Worm (Caenorhabditis elegans) whole organism, young adult: ENCODE data around the gene rgs-2.

ENCODE experiments used
- lsy-27 ChIP-seq: sonication (generic microtip); optimal IDR thresholded peaks from 2 replicates; lab custom pipeline; 2017; ENCODE audit warnings: missing genetic modification characterization, mild to moderate bottlenecking, missing compliant biosample characterization, antibody characterized with exemption, missing genotype, borderline replicate concordance; ENCODE audit not compliant: insufficient read depth
- sea-2 ChIP-seq: fragments of 200-800 bp; sonication (Bioruptor generic); IDR thresholded peaks from 2 replicates; pipeline ENCODE4 v1.3.6; 2022; ENCODE audit warnings: missing genetic modification characterization, missing compliant biosample characterization
- unc-130 ChIP-seq: sonication (generic microtip); optimal IDR thresholded peaks from 2 replicates; lab custom pipeline; 2016; ENCODE audit warnings: missing genetic modification reagents, missing genetic modification characterization, missing compliant biosample characterization

DNA sequence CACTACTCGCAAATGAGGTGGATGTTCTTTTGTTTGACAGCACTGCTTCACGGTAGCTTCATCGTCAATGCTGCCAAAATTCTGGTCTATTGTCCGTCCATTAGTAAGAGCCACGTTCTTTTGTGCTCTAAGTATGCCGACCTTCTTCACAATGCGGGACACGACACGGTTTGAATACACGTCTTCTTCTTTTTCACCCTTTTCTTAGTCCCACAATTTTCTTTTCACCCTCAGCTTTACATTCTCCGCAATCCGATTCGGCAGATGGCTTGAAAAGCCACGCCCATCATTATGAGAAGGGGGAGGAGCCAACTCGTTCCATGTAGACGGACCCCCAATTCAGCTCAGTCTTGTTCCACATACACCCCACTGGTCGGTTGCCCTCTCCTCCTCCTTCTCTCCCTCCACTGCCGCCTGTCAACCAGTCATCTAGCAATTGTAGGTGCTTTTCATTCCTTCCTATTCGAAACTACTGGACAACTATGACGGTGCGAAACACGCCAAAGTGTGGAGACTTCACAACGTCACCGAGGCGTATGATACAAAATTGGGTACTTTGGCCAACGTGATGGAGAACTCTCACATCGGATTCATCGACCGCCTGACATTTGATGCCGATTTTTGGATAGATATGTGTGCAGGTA is 20.6 kb upstream of the rgs-2 start:
- TF ChIP-seq unc-130 (no peak), lsy-27 (tag; lab: Kevin White, UChicago) (no peak), sea-2 (GFP tag; lab: Robert Waterston, UW) (no peak)
